Worm (Caenorhabditis elegans) whole organism, L1 larva: ENCODE measurements around the gene B0507.3.

Source experiments
- C04F5.9 ChIP-seq: sonication (generic microtip); optimal IDR thresholded peaks from 2 replicates; lab custom pipeline; 2016; ENCODE audit warnings: missing genetic modification characterization, missing compliant biosample characterization
- C16A3.4 ChIP-seq: fragments of 150-350 bp; optimal IDR thresholded peaks from 2 replicates; lab custom pipeline; 2014; ENCODE audit warnings: missing biosample characterization, missing genetic modification characterization
- C34B4.2 ChIP-seq: sonication (generic microtip); optimal IDR thresholded peaks from 2 replicates; lab custom pipeline; 2017; ENCODE audit warnings: mild to moderate bottlenecking, missing genetic modification characterization, missing compliant biosample characterization
- F16B12.6 ChIP-seq: fragments of 150-350 bp; optimal IDR thresholded peaks from 2 replicates; lab custom pipeline; 2014; ENCODE audit warnings: missing biosample characterization, missing genetic modification characterization
- Y116A8C.19 ChIP-seq: sonication (generic microtip); optimal IDR thresholded peaks from 2 replicates; lab custom pipeline; 2016; ENCODE audit warnings: missing compliant biosample characterization, missing genetic modification characterization, borderline replicate concordance
- aha-1 ChIP-seq: fragments of 150-350 bp; optimal IDR thresholded peaks from 2 replicates; lab custom pipeline; 2014; ENCODE audit warnings: missing biosample characterization, missing genetic modification characterization
- ceh-63 ChIP-seq: fragments of 200-800 bp; sonication (Bioruptor generic); optimal IDR thresholded peaks from 2 replicates; lab custom pipeline; 2018; ENCODE audit warnings: mild to moderate bottlenecking, missing genetic modification characterization, missing compliant biosample characterization
- ceh-82 ChIP-seq, 3 experiments: fragments of 150-350 bp in 1 of 3; sonication (generic microtip) in 2 of 3; optimal IDR thresholded peaks; 2 replicates each; lab custom pipeline; 2014 to 2017; ENCODE audit warnings: missing biosample characterization in 3 of 3, missing genetic modification characterization in 3 of 3
- ceh-88 ChIP-seq: fragments of 200-800 bp; sonication (Bioruptor generic); IDR thresholded peaks from 2 replicates; pipeline ENCODE4 v1.3.6; 2022; ENCODE audit warnings: missing genetic modification characterization, missing compliant biosample characterization
- ceh-90 ChIP-seq: sonication (generic microtip); optimal IDR thresholded peaks from 2 replicates; lab custom pipeline; 2016; ENCODE audit warnings: missing genetic modification characterization, missing compliant biosample characterization
- ces-1 ChIP-seq: fragments of 150-350 bp; optimal IDR thresholded peaks from 2 replicates; lab custom pipeline; 2014; ENCODE audit warnings: missing biosample characterization, missing genetic modification reagents, missing genetic modification characterization
- dpl-1 ChIP-seq, 3 experiments: fragments of 150-350 bp in 2 of 3; sonication (generic microtip) in 1 of 3; optimal IDR thresholded peaks; 2 replicates each; lab custom pipeline; 2014 to 2017; ENCODE audit warnings: missing biosample characterization in 3 of 3, missing genetic modification characterization in 3 of 3, missing genetic modification reagents in 3 of 3
- dsc-1 ChIP-seq: sonication (generic microtip); optimal IDR thresholded peaks from 2 replicates; lab custom pipeline; 2016; ENCODE audit warnings: mild to moderate bottlenecking, missing genetic modification characterization, missing compliant biosample characterization
- egl-27 ChIP-seq, 2 experiments: fragments of 150-350 bp in 1 of 2; sonication (generic microtip); optimal IDR thresholded peaks; 3 replicates each; lab custom pipeline; 2017 to 2018; ENCODE audit warnings: missing biosample characterization in 2 of 2, missing genetic modification characterization in 2 of 2, missing genetic modification reagents in 2 of 2
- elt-2 ChIP-seq: sonication (generic microtip); optimal IDR thresholded peaks from 2 replicates; lab custom pipeline; 2016; ENCODE audit warnings: missing genetic modification characterization, mild to moderate bottlenecking, inconsistent platforms, missing compliant biosample characterization, missing genetic modification reagents
- fkh-10 ChIP-seq: sonication (generic microtip); optimal IDR thresholded peaks from 2 replicates; lab custom pipeline; 2017; ENCODE audit warnings: missing biosample characterization, missing genetic modification reagents, missing genetic modification characterization
- fkh-4 ChIP-seq: sonication (generic microtip); optimal IDR thresholded peaks from 2 replicates; lab custom pipeline; 2016; ENCODE audit warnings: missing compliant biosample characterization, missing genetic modification characterization, borderline replicate concordance
- fkh-8 ChIP-seq: sonication (generic microtip); optimal IDR thresholded peaks from 2 replicates; lab custom pipeline; 2016; ENCODE audit warnings: mild to moderate bottlenecking, missing genetic modification characterization, missing compliant biosample characterization
- fos-1 ChIP-seq: fragments of 150-350 bp; optimal IDR thresholded peaks from 2 replicates; lab custom pipeline; 2014; ENCODE audit warnings: missing biosample characterization, missing genetic modification characterization
- grh-1 ChIP-seq: fragments of 200-800 bp; sonication (Bioruptor generic); IDR thresholded peaks from 2 replicates; pipeline ENCODE4 v1.3.6; 2022; ENCODE audit warnings: missing genetic modification reagents, missing genetic modification characterization, missing compliant biosample characterization
- hlh-4 ChIP-seq: sonication (generic microtip); optimal IDR thresholded peaks from 2 replicates; lab custom pipeline; 2016; ENCODE audit warnings: mild to moderate bottlenecking, missing genetic modification characterization, missing compliant biosample characterization
- lin-14 ChIP-seq: fragments of 200-800 bp; sonication (Bioruptor generic); optimal IDR thresholded peaks from 2 replicates; lab custom pipeline; 2018; ENCODE audit warnings: mild to moderate bottlenecking, missing genetic modification characterization, moderate library complexity, missing compliant biosample characterization
- mef-2 ChIP-seq: fragments of 150-350 bp; optimal IDR thresholded peaks from 2 replicates; lab custom pipeline; 2014; ENCODE audit warnings: missing biosample characterization, missing genetic modification characterization
- mep-1 ChIP-seq: fragments of 150-350 bp; optimal IDR thresholded peaks from 2 replicates; lab custom pipeline; 2014; ENCODE audit warnings: missing biosample characterization, missing genetic modification characterization
- nhr-11 ChIP-seq: fragments of 150-350 bp; optimal IDR thresholded peaks from 2 replicates; lab custom pipeline; 2014; ENCODE audit warnings: missing biosample characterization, missing genetic modification characterization
- nhr-20 ChIP-seq: sonication (generic microtip); optimal IDR thresholded peaks from 2 replicates; lab custom pipeline; 2016; ENCODE audit warnings: mild to moderate bottlenecking, missing genetic modification characterization, missing compliant biosample characterization
- nhr-28 ChIP-seq: fragments of 150-350 bp; optimal IDR thresholded peaks from 2 replicates; lab custom pipeline; 2014; ENCODE audit warnings: missing biosample characterization, missing genetic modification characterization
- pag-3 ChIP-seq: sonication (generic microtip); optimal IDR thresholded peaks from 2 replicates; lab custom pipeline; 2017; ENCODE audit warnings: missing genetic modification characterization, mild to moderate bottlenecking, missing compliant biosample characterization, antibody characterized with exemption, borderline replicate concordance; ENCODE audit not compliant: insufficient read depth
- pqm-1 ChIP-seq: sonication (generic microtip); optimal IDR thresholded peaks from 3 replicates; lab custom pipeline; 2017; ENCODE audit warnings: missing biosample characterization, missing genetic modification characterization
- rnt-1 ChIP-seq: sonication (generic microtip); optimal IDR thresholded peaks from 2 replicates; lab custom pipeline; 2016; ENCODE audit warnings: mild to moderate bottlenecking, missing genetic modification characterization, moderate library complexity, missing compliant biosample characterization
- skn-1 ChIP-seq: fragments of 150-350 bp; optimal IDR thresholded peaks from 2 replicates; lab custom pipeline; 2014; ENCODE audit warnings: missing biosample characterization, missing genetic modification characterization
- snu-23 ChIP-seq: sonication (generic microtip); optimal IDR thresholded peaks from 2 replicates; lab custom pipeline; 2016; ENCODE audit warnings: missing genetic modification characterization, missing compliant biosample characterization
- sptf-1 ChIP-seq: fragments of 150-350 bp; optimal IDR thresholded peaks from 2 replicates; lab custom pipeline; 2014; ENCODE audit warnings: missing biosample characterization, missing genetic modification characterization
- sup-37 ChIP-seq: fragments of 200-800 bp; sonication (Bioruptor generic); optimal IDR thresholded peaks from 2 replicates; lab custom pipeline; 2018; ENCODE audit warnings: mild to moderate bottlenecking, missing genetic modification characterization, missing compliant biosample characterization
- swsn-7 ChIP-seq: sonication (generic microtip); optimal IDR thresholded peaks from 2 replicates; lab custom pipeline; 2016; ENCODE audit warnings: missing genetic modification characterization, missing compliant biosample characterization
- tbx-2 ChIP-seq: sonication (generic microtip); optimal IDR thresholded peaks from 2 replicates; lab custom pipeline; 2016; ENCODE audit warnings: missing genetic modification characterization, missing compliant biosample characterization
- unc-130 ChIP-seq: fragments of 150-350 bp; optimal IDR thresholded peaks from 2 replicates; lab custom pipeline; 2017; ENCODE audit warnings: missing biosample characterization, missing genetic modification characterization, inconsistent platforms
- ztf-11 ChIP-seq, 2 experiments: sonication (generic microtip); optimal IDR thresholded peaks; 2 replicates each; lab custom pipeline; 2016 to 2017; ENCODE audit warnings: missing genetic modification characterization in 2 of 2, missing biosample characterization in 1 of 2, missing compliant biosample characterization in 1 of 2
- ztf-4 ChIP-seq: fragments of 150-350 bp; optimal IDR thresholded peaks from 2 replicates; lab custom pipeline; 2014; ENCODE audit warnings: missing biosample characterization, missing genetic modification characterization

B0507.3 gene

ce11 chrV:8729100-8729499, 39.6 kb upstream of the B0507.3 start, which contains the start of gene ZC196.5:
Gene ZC196.5, plus strand, starts transcription at chrV:8729400.
- TF ChIP-seq tbx-2 (tag; lab: Kevin White, UChicago) (no peak), Y116A8C.19 (no peak), pqm-1 (tag; lab: Kevin White, UChicago) (no peak), swsn-7 (tag; lab: Kevin White, UChicago) (no peak), ztf-11 (tag; optimal IDR thresholded peaks at IDR 0.05; lab: Kevin White, UChicago) (no peak), ceh-88 (GFP tag; lab: Robert Waterston, UW) (no peak), hlh-4 (no peak), rnt-1 (tag; lab: Kevin White, UChicago) (no peak), dpl-1 (GFP tag; optimal IDR thresholded peaks at IDR 0.05; lab: Kevin White, UChicago) (no peak), F16B12.6 (no peak), fkh-10 (GFP tag; lab: Kevin White, UChicago) (no peak), sptf-1 (no peak), ceh-63 (no peak), egl-27 (tag; optimal IDR thresholded peaks at IDR 0.05; lab: Kevin White, UChicago) (no peak), skn-1 (tag; lab: Kevin White, UChicago) (no peak)
- TF ChIP-seq, all 84 proteins: peak for 0

- TF ChIP-seq mef-2 (no peak), elt-2 (tag; lab: Kevin White, UChicago) (peak; percentile 21)
Measured at ce11 chrV:8730991-8731390, 37.7 kb upstream of the B0507.3 start.

- TF ChIP-seq elt-2 (tag; lab: Kevin White, UChicago), result peak; percentile 36
- TF ChIP-seq ceh-90 (tag; lab: Kevin White, UChicago), result no peak
- TF ChIP-seq dsc-1 (tag; lab: Kevin White, UChicago), result no peak
- TF ChIP-seq Y116A8C.19, result no peak
Measured at ce11 chrV:8732934-8733333, 35.8 kb upstream of the B0507.3 start, which contains the start of gene ZC196.4. Gene ZC196.4, plus strand, starts transcription at chrV:8733106.

- no peak for TF ChIP-seq fos-1 (tag; lab: Kevin White, UChicago)
- TF ChIP-seq sup-37, result no peak
Measured at ce11 chrV:8736369-8736768, 32.3 kb upstream of the B0507.3 start, which contains the start of gene ZC196.3. Gene ZC196.3, plus strand, starts transcription at chrV:8736669.

ce11 chrV:8739136-8739535, 29.6 kb upstream of the B0507.3 start, which contains the start of gene ZC196.2:
Gene ZC196.2, plus strand, starts transcription at chrV:8739436.
- TF ChIP-seq nhr-28 (tag; lab: Kevin White, UChicago) (no peak), unc-130 (tag; lab: Kevin White, UChicago) (no peak), ztf-4 (tag; lab: Kevin White, UChicago) (no peak), ceh-82 (tag; optimal IDR thresholded peaks at IDR 0.05; lab: Kevin White, UChicago) (no peak)

- TF ChIP-seq ceh-90 (tag; lab: Kevin White, UChicago) (no peak), mep-1 (no peak), tbx-2 (tag; lab: Kevin White, UChicago) (no peak), lin-14 (GFP tag; lab: Kevin White, UChicago) (no peak), elt-2 (tag; lab: Kevin White, UChicago) (no peak), snu-23 (no peak)
Measured at ce11 chrV:8745858-8746257, 22.9 kb upstream of the B0507.3 start, which contains the start of gene B0507.6. Gene B0507.6, plus strand, starts transcription at chrV:8746158.

- TF ChIP-seq ztf-4 (tag; lab: Kevin White, UChicago) (no peak), fkh-8 (tag; lab: Kevin White, UChicago) (no peak), pag-3 (no peak), nhr-20 (no peak), fkh-4 (tag; lab: Kevin White, UChicago) (no peak), dsc-1 (tag; lab: Kevin White, UChicago) (no peak), ceh-90 (tag; lab: Kevin White, UChicago) (no peak), grh-1 (GFP tag; lab: Robert Waterston, UW) (no peak), nhr-11 (tag; lab: Kevin White, UChicago) (no peak), C16A3.4 (tag; lab: Kevin White, UChicago) (no peak), dpl-1 (GFP tag; optimal IDR thresholded peaks at IDR 0.05; lab: Kevin White, UChicago) (no peak), C04F5.9 (tag; lab: Kevin White, UChicago) (no peak), fkh-10 (GFP tag; lab: Kevin White, UChicago) (no peak), aha-1 (tag; lab: Kevin White, UChicago) (no peak), C34B4.2 (no peak), ces-1 (no peak)
Measured at ce11 chrV:8753395-8753794, 15.3 kb upstream of the B0507.3 start, which contains the start of gene B0507.5. Gene B0507.5, plus strand, starts transcription at chrV:8753695.
